Worm (Caenorhabditis elegans) whole organism, early embryonic: ENCODE results near the gene srh-19.

Source experiments
- flt-1 ChIP-seq: fragments of 200-800 bp; sonication (Bioruptor generic); IDR thresholded peaks from 2 replicates; pipeline ENCODE4 v1.3.6; 2022; ENCODE audit warnings: missing genetic modification characterization, missing compliant biosample characterization
- tbx-11 ChIP-seq: fragments of 200-800 bp; sonication (Bioruptor generic); IDR thresholded peaks from 2 replicates; pipeline ENCODE4 v1.3.6; 2022; ENCODE audit warnings: missing genetic modification characterization, missing compliant biosample characterization

ce11 chrX:1456350-1457080 is 43.6 kb downstream of the srh-19 start:
- TF ChIP-seq flt-1 (GFP tag; lab: Robert Waterston, UW) (no peak), tbx-11 (GFP tag; lab: Robert Waterston, UW) (no peak)
